Worm (Caenorhabditis elegans): ENCODE measurements around the gene Y57A10A.24.

Gene Y57A10A.24

ce11 chrII:12256528-12256927 lies 13.8 kb downstream of the Y57A10A.24 start, which contains the start of gene parn-2 (continued):
- no peak for TF ChIP-seq hlh-6 (tag; optimal IDR thresholded peaks at IDR 0.05)
- no peak for TF ChIP-seq ttx-3 (tag; optimal IDR thresholded peaks at IDR 0.05)

- no peak for TF ChIP-seq odd-2 (tag; optimal IDR thresholded peaks at IDR 0.05)
- TF ChIP-seq ztf-16 (tag; optimal IDR thresholded peaks at IDR 0.05): no peak
- no peak for TF ChIP-seq pha-2 (tag; optimal IDR thresholded peaks at IDR 0.05)
- no peak for TF ChIP-seq madf-2 (tag; optimal IDR thresholded peaks at IDR 0.05)
- TF ChIP-seq Y22D7AL.16 (tag; optimal IDR thresholded peaks at IDR 0.05): no peak
- no peak for TF ChIP-seq mec-3 (tag; optimal IDR thresholded peaks at IDR 0.05; ENCODE audit: borderline replicate concordance)
- no peak for TF ChIP-seq ceh-19 (GFP tag; optimal IDR thresholded peaks at IDR 0.05)
- TF ChIP-seq ceh-48 (tag; optimal IDR thresholded peaks at IDR 0.05): no peak
- TF ChIP-seq ceh-24 (tag; optimal IDR thresholded peaks at IDR 0.05): no peak
- no peak for TF ChIP-seq ceh-45 (GFP tag; IDR thresholded peaks at IDR 0.05)
- TF ChIP-seq hlh-6 (tag; optimal IDR thresholded peaks at IDR 0.05): no peak
- TF ChIP-seq K02D7.2 (tag; optimal IDR thresholded peaks at IDR 0.05): no peak
- TF ChIP-seq unc-3 (GFP tag; conservative IDR thresholded peaks at IDR 0.05): no peak
- no peak for TF ChIP-seq unc-3 (tag; optimal IDR thresholded peaks at IDR 0.05)
- TF ChIP-seq lim-6 (tag; optimal IDR thresholded peaks at IDR 0.05): no peak
- TF ChIP-seq syd-9 (tag; optimal IDR thresholded peaks at IDR 0.05): no peak
- TF ChIP-seq gmeb-2 (tag; optimal IDR thresholded peaks at IDR 0.05): no peak
- no peak for TF ChIP-seq nhr-11 (tag; optimal IDR thresholded peaks at IDR 0.05)
These were observed 14.3 kb downstream of the Y57A10A.24 start for ce11 chrII:12257095-12257494.

- TF ChIP-seq elt-4 (tag; optimal IDR thresholded peaks at IDR 0.05) (no peak), che-1 (tag; optimal IDR thresholded peaks at IDR 0.05) (no peak), ttx-3 (tag; optimal IDR thresholded peaks at IDR 0.05) (no peak), syd-9 (tag; optimal IDR thresholded peaks at IDR 0.05) (no peak), ceh-30 (tag; optimal IDR thresholded peaks at IDR 0.05) (no peak), ceh-34 (tag; optimal IDR thresholded peaks at IDR 0.05) (no peak), sox-4 (tag; optimal IDR thresholded peaks at IDR 0.05) (no peak), gmeb-2 (tag; optimal IDR thresholded peaks at IDR 0.05) (no peak), dmd-4 (tag; optimal IDR thresholded peaks at IDR 0.05; ENCODE audit: borderline replicate concordance) (no peak), hlh-6 (tag; optimal IDR thresholded peaks at IDR 0.05) (no peak), unc-55 (GFP tag; optimal IDR thresholded peaks at IDR 0.05) (no peak), fkh-10 (GFP tag; optimal IDR thresholded peaks at IDR 0.05) (no peak), T23F11.4 (GFP tag; optimal IDR thresholded peaks at IDR 0.05) (no peak), pat-9 (tag; optimal IDR thresholded peaks at IDR 0.05) (no peak), ref-2 (tag; optimal IDR thresholded peaks at IDR 0.05) (no peak), ets-4 (tag; optimal IDR thresholded peaks at IDR 0.05) (no peak), fax-1 (tag; optimal IDR thresholded peaks at IDR 0.05) (no peak), ceh-45 (GFP tag; IDR thresholded peaks at IDR 0.05) (no peak), C08G9.2 (tag; optimal IDR thresholded peaks at IDR 0.05) (no peak), nfya-1 (tag; optimal IDR thresholded peaks at IDR 0.05) (no peak)
These were observed 17.8 kb downstream of the Y57A10A.24 start for ce11 chrII:12260538-12260937.

DNA sequence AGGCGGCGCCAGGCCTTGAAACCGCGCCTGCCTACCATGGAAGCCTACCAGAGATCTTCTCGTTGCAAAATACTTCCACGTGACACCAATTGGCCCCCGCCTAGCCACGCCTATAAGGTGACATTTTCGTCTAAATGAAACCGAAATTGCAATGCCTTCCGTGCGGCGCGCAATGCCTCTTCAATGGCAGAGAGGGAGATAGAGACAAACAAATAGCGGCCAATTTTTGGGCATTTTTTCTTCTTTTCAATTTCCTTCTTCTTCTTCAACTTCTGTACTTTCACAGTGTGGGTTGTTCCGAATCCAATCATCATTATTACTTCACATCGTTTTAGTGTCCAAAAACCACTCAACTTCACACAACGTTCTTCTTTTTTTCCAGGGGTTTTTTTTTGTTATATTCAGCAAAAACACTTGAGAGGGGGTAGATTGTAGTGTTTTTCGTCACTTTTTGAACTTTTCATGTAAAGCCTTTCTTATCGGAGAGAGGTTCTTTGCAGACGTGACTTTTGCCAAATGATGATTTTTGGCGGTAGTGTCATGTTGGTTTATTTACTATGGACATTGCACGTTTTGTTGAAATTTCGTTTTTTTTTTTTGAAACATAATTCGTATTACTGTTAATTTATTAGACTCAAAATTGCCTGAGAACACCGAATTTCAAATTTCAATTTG lies 18.5 kb downstream of the Y57A10A.24 start:
- TF ChIP-seq pqm-1 (tag; optimal IDR thresholded peaks at IDR 0.05): no peak
- no peak for TF ChIP-seq C08G9.2 (tag; optimal IDR thresholded peaks at IDR 0.05)
- TF ChIP-seq fkh-6 (tag; optimal IDR thresholded peaks at IDR 0.05): no peak
- TF ChIP-seq tbx-2 (tag; optimal IDR thresholded peaks at IDR 0.05): no peak
- no peak for TF ChIP-seq ceh-30 (tag; optimal IDR thresholded peaks at IDR 0.05)

Data from whole organism, late embryonic.